Fruit fly (Drosophila melanogaster): ENCODE results near the gene Nmdmc.

The Nmdmc gene

DNA sequence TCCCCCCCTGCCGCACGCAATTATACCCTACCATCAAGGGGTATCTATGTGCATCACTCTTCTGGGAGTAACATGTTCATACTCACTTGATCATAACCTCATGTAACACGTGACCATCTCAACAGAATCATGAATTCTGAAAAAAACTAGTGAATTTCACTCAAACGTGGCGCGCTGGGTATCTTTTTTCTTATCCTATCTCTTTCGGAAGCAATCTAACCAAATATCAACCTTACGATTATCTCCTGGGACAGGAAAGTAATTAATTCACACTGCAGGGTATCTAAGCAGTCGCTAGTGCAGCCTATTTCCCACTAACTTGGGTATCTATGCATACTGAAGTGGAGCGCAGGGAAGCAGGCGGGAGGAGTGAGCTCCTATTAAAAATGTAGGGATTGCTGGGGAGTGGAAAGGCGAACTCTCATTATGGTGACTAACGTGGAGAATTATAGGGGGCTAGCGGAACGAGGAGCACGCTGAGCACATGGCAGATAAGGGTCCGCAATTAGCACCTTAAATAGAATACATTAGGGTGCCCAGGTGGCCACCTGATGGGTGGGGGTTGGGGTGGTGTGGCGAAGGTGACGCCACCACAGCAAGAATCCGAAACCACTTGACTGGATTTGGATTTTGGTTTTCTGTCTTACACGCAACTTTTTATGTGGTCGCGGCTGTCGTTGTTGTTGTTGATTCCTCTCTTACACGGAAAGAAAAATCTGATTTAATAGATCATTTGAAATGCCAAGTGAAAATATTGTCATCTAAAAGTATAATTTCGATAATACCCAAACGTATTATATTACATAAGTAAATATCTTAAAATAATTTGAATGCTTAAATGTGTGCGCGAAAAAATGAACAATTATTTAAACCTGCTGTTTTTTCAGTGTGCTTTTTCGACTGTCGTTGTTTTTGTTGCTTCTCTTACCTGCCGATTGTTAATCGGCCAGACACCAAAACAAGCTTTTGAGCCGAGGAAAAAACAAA lies 5.1 kb upstream of the Nmdmc start (continued):
- TF ChIP-seq so (GFP tag; IDR thresholded peaks at IDR 0.05) (no peak), CG13424 (tag; optimal IDR thresholded peaks at IDR 0.05) (peak; percentile 94), CG12299 (tag; optimal IDR thresholded peaks at IDR 0.05) (peak; percentile 93), CG9215 (GFP tag; IDR thresholded peaks at IDR 0.05) (no peak), Xbp1 (GFP tag; optimal IDR thresholded peaks at IDR 0.05) (peak; percentile 92), gce (GFP tag; IDR thresholded peaks at IDR 0.05) (no peak), gem (tag; optimal IDR thresholded peaks at IDR 0.05) (peak; percentile 97), Scr (GFP tag; IDR thresholded peaks at IDR 0.05; ENCODE audit: partially characterized antibody) (no peak), shn (GFP tag; optimal IDR thresholded peaks at IDR 0.05) (peak; percentile 87), Optix (GFP tag; IDR thresholded peaks at IDR 0.05) (no peak), CG14441 (GFP tag; IDR thresholded peaks at IDR 0.05) (no peak), CG9797 (GFP tag; optimal IDR thresholded peaks at IDR 0.05) (peak; percentile 11), Dll (GFP tag; IDR thresholded peaks at IDR 0.05; ENCODE audit: partially characterized antibody) (no peak), pnt (GFP tag; optimal IDR thresholded peaks at IDR 0.05) (peak; percentile 73), CG2120 (GFP tag; optimal IDR thresholded peaks at IDR 0.05) (peak; percentile 94), CG10565 (GFP tag; optimal IDR thresholded peaks at IDR 0.05) (peak; percentile 26), CG8924 (tag; optimal IDR thresholded peaks at IDR 0.05) (peak; percentile 95), kay (GFP tag; optimal IDR thresholded peaks at IDR 0.05) (peak; percentile 56), vfl (GFP tag; optimal IDR thresholded peaks at IDR 0.05) (peak; percentile 66), lola (GFP tag; optimal IDR thresholded peaks at IDR 0.05) (peak in 1 of 3 experiments; percentile 89), Lim3 (GFP tag; IDR thresholded peaks at IDR 0.05) (no peak), HHEX (GFP tag; optimal IDR thresholded peaks at IDR 0.05) (peak; percentile 94), CG17385 (GFP tag; optimal IDR thresholded peaks at IDR 0.05) (peak; percentile 91), CG15601 (tag; optimal IDR thresholded peaks at IDR 0.05) (peak; percentile 93), ssp (GFP tag; IDR thresholded peaks at IDR 0.05) (no peak), tap (tag; optimal IDR thresholded peaks at IDR 0.05) (peak; percentile 96), hb (GFP tag; IDR thresholded peaks at IDR 0.05; ENCODE audit: partially characterized antibody) (no peak), Side (GFP tag; optimal IDR thresholded peaks at IDR 0.05) (peak; percentile 64), CG8944 (GFP tag; optimal IDR thresholded peaks at IDR 0.05) (peak; percentile 72), mirr (GFP tag; optimal IDR thresholded peaks at IDR 0.05) (peak; percentile 26), luna (GFP tag; optimal IDR thresholded peaks at IDR 0.05) (peak; percentile 61), Hsf (GFP tag; optimal IDR thresholded peaks at IDR 0.05) (peak; percentile 83), HLHmδ (GFP tag; optimal IDR thresholded peaks at IDR 0.05) (no peak), CG6272 (GFP tag; IDR thresholded peaks at IDR 0.05) (peak; percentile 81), CG12769 (tag; optimal IDR thresholded peaks at IDR 0.05) (peak; percentile 91), C15 (GFP tag; IDR thresholded peaks at IDR 0.05) (no peak), Lhr (GFP tag; optimal IDR thresholded peaks at IDR 0.05) (peak; percentile 66), gsb-n (tag; optimal IDR thresholded peaks at IDR 0.05) (peak; percentile 92), sens (GFP tag) (peak; percentile 97), Hmr (GFP tag; optimal IDR thresholded peaks at IDR 0.05) (peak; percentile 96), chn (GFP tag; optimal IDR thresholded peaks at IDR 0.05) (peak; percentile 51), CG6854 (GFP tag; optimal IDR thresholded peaks at IDR 0.05) (peak; percentile 93), croc (GFP tag; conservative IDR thresholded peaks at IDR 0.05) (peak; percentile 82), CG33557 (GFP tag; optimal IDR thresholded peaks at IDR 0.05) (peak; percentile 74), CG34422 (GFP tag; IDR thresholded peaks at IDR 0.05) (no peak), Gsc (GFP tag; IDR thresholded peaks at IDR 0.05) (no peak), ato (GFP tag; IDR thresholded peaks at IDR 0.05; ENCODE audit: partially characterized antibody) (no peak), Poxn (GFP tag; IDR thresholded peaks at IDR 0.05) (no peak), ttk (GFP tag; IDR thresholded peaks at IDR 0.05) (no peak)

All from whole organism, embryonic.